Worm (Caenorhabditis elegans): ENCODE data around the gene nsph-1.1.

DNA sequence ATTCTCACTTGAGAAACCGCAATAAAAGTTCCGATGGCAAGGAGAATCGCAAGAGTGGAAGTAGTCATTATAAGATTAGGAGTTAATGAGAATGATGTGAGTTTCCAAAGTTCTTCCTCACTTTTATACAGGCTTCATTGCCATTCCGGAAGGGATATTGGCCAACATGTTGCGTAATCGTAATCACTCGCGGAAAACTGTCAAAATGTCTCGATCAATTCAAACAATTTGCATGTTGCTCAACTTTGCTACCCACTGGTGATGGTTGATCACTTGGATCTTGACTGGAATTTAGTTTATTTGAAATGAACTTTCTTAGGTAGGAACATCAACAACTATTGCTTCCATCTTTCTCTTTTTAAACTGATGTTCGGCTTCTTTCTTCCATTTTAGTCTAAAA lies 29.1 kb upstream of the nsph-1.1 start, which contains the start of gene idpb-4:
- no peak for TF ChIP-seq ztf-11 (tag; optimal IDR thresholded peaks at IDR 0.05)
- no peak for TF ChIP-seq snpc-4 (tag; optimal IDR thresholded peaks at IDR 0.05)
- TF ChIP-seq zag-1 (tag; optimal IDR thresholded peaks at IDR 0.05) = no peak
- TF ChIP-seq F13H6.1 (tag; optimal IDR thresholded peaks at IDR 0.05) = no peak
- no peak for TF ChIP-seq nhr-11 (tag; optimal IDR thresholded peaks at IDR 0.05)

Measured in whole organism, L2 larva.